Worm (Caenorhabditis elegans) whole organism, L2 larva: Measurements from ENCODE around the gene usp-4.

Experiments used
- F13H6.1 ChIP-seq: sonication (generic microtip); optimal IDR thresholded peaks from 2 replicates; lab custom pipeline; 2016; ENCODE audit warnings: missing genetic modification characterization, missing compliant biosample characterization
- ama-1 ChIP-seq: fragments of 150-350 bp; optimal IDR thresholded peaks from 2 replicates; lab custom pipeline; 2018; ENCODE audit warnings: inconsistent platforms
- ceh-82 ChIP-seq: fragments of 150-350 bp; optimal IDR thresholded peaks from 2 replicates; lab custom pipeline; 2014; ENCODE audit warnings: missing biosample characterization, missing genetic modification characterization
- egl-27 ChIP-seq: sonication (generic microtip); optimal IDR thresholded peaks from 3 replicates; lab custom pipeline; 2017; ENCODE audit warnings: missing biosample characterization, missing genetic modification reagents, missing genetic modification characterization
- elt-3 ChIP-seq: sonication (generic microtip); optimal IDR thresholded peaks from 2 replicates; lab custom pipeline; 2017; ENCODE audit warnings: missing biosample characterization, missing genetic modification characterization
- fos-1 ChIP-seq: fragments of 150-350 bp; optimal IDR thresholded peaks from 2 replicates; lab custom pipeline; 2014; ENCODE audit warnings: missing biosample characterization, missing genetic modification characterization
- lsy-2 ChIP-seq, 2 experiments: fragments of 150-350 bp in 1 of 2; sonication (generic microtip) in 1 of 2; optimal IDR thresholded peaks; 2 replicates each; lab custom pipeline; 2014 to 2017; ENCODE audit warnings: missing biosample characterization in 2 of 2, missing genetic modification characterization in 2 of 2
- mdl-1 ChIP-seq, 2 experiments: fragments of 150-350 bp in 1 of 2; sonication (generic microtip) in 1 of 2; optimal IDR thresholded peaks; 2 replicates each; lab custom pipeline; 2017; ENCODE audit warnings: missing biosample characterization in 2 of 2, missing genetic modification characterization in 2 of 2
- nhr-10 ChIP-seq: sonication (generic microtip); optimal IDR thresholded peaks from 2 replicates; lab custom pipeline; 2017; ENCODE audit warnings: missing biosample characterization, missing genetic modification characterization
- nhr-129 ChIP-seq: fragments of 150-350 bp; optimal IDR thresholded peaks from 2 replicates; lab custom pipeline; 2014; ENCODE audit warnings: missing biosample characterization, missing genetic modification characterization
- sem-4 ChIP-seq: fragments of 150-350 bp; optimal IDR thresholded peaks from 2 replicates; lab custom pipeline; 2014; ENCODE audit warnings: missing biosample characterization, missing genetic modification reagents, missing genetic modification characterization
- snpc-4 ChIP-seq: fragments of 150-350 bp; optimal IDR thresholded peaks from 2 replicates; lab custom pipeline; 2014; ENCODE audit warnings: missing biosample characterization, missing genetic modification characterization

ce11 chrIV:6803294-6803693 is 46.2 kb downstream of the usp-4 start:
- no peak for TF ChIP-seq nhr-129 (tag; lab: Kevin White, UChicago)
- TF ChIP-seq snpc-4, result no peak
- TF ChIP-seq lsy-2 (tag; optimal IDR thresholded peaks at IDR 0.05; lab: Kevin White, UChicago), result no peak
- TF ChIP-seq egl-27 (tag; lab: Kevin White, UChicago), result no peak
- no peak for TF ChIP-seq fos-1
- no peak for TF ChIP-seq sem-4 (tag; lab: Kevin White, UChicago)
- TF ChIP-seq elt-3, result no peak
- no peak for TF ChIP-seq ama-1
- TF ChIP-seq ceh-82 (tag; lab: Kevin White, UChicago), result no peak
- no peak for TF ChIP-seq mdl-1 (tag; optimal IDR thresholded peaks at IDR 0.05; lab: Kevin White, UChicago)
- TF ChIP-seq F13H6.1 (tag; lab: Kevin White, UChicago), result no peak
- TF ChIP-seq nhr-10 (tag; lab: Kevin White, UChicago), result no peak
